Worm (Caenorhabditis elegans) whole organism, L3 larva: ENCODE data around the gene Y69A2AR.31.

Source experiments
- elt-2 ChIP-seq: sonication (generic microtip); optimal IDR thresholded peaks from 2 replicates; lab custom pipeline; 2016; ENCODE audit warnings: missing genetic modification reagents, mild to moderate bottlenecking, missing genetic modification characterization, missing compliant biosample characterization
- elt-3 ChIP-seq, 3 experiments: fragments of 150-350 bp in 1 of 3; sonication (generic microtip) in 2 of 3; optimal IDR thresholded peaks; 2 replicates in 2 of 3; 4 replicates in 1 of 3; lab custom pipeline; 2014 to 2017; ENCODE audit warnings: missing biosample characterization in 3 of 3, missing genetic modification characterization in 3 of 3
- fos-1 ChIP-seq: fragments of 150-350 bp; optimal IDR thresholded peaks from 2 replicates; lab custom pipeline; 2014; ENCODE audit warnings: missing biosample characterization, missing genetic modification characterization
- nfya-1 ChIP-seq: sonication (generic microtip); optimal IDR thresholded peaks from 2 replicates; lab custom pipeline; 2017; ENCODE audit warnings: missing genetic modification characterization, mild to moderate bottlenecking, missing compliant biosample characterization, antibody characterized with exemption, moderate library complexity; ENCODE audit not compliant: insufficient read depth
- nhr-11 ChIP-seq: fragments of 150-350 bp; optimal IDR thresholded peaks from 2 replicates; lab custom pipeline; 2014; ENCODE audit warnings: missing biosample characterization, missing genetic modification characterization
- nhr-23 ChIP-seq: fragments of 150-350 bp; optimal IDR thresholded peaks from 2 replicates; lab custom pipeline; 2014; ENCODE audit warnings: missing biosample characterization, missing genetic modification reagents, missing genetic modification characterization
- nhr-237 ChIP-seq: fragments of 150-350 bp; optimal IDR thresholded peaks from 2 replicates; lab custom pipeline; 2014; ENCODE audit warnings: missing biosample characterization, missing genetic modification characterization
- pha-4 ChIP-seq: fragments of 150-350 bp; optimal IDR thresholded peaks from 2 replicates; lab custom pipeline; 2014; ENCODE audit warnings: missing biosample characterization, missing genetic modification reagents, missing genetic modification characterization
- snpc-4 ChIP-seq: fragments of 150-350 bp; optimal IDR thresholded peaks from 2 replicates; lab custom pipeline; 2014; ENCODE audit warnings: missing biosample characterization, missing genetic modification characterization

- TF ChIP-seq nfya-1 (tag; lab: Kevin White, UChicago) (peak; percentile 42), nhr-11 (no peak), nhr-23 (no peak), elt-3 (tag; optimal IDR thresholded peaks at IDR 0.05; lab: Kevin White, UChicago) (no peak), nhr-237 (no peak), pha-4 (no peak), elt-2 (tag; lab: Kevin White, UChicago) (no peak), fos-1 (tag; lab: Kevin White, UChicago) (no peak), snpc-4 (no peak)
Measured at ce11 chrIV:2663953-2664900, at the start of gene Y69A2AR.31.
